Worm (Caenorhabditis elegans): Measurements from ENCODE around the gene fbxa-7.

ce11 chrIII:2281975-2282957, 31.0 kb upstream of the fbxa-7 start, which contains the start of gene Y54F10BM.3:
- TF ChIP-seq ztf-3 (GFP tag; optimal IDR thresholded peaks at IDR 0.05) (no peak), attf-6 (GFP tag; IDR thresholded peaks at IDR 0.05) (no peak), nhr-90 (tag; optimal IDR thresholded peaks at IDR 0.05) (no peak), F57A8.1 (GFP tag; optimal IDR thresholded peaks at IDR 0.05) (no peak), Y56A3A.18 (GFP tag; IDR thresholded peaks at IDR 0.05) (no peak), mes-4 (tag; optimal IDR thresholded peaks at IDR 0.05) (no peak), ztf-26 (tag; optimal IDR thresholded peaks at IDR 0.05) (no peak)
